Worm (Caenorhabditis elegans) whole organism, L4 larva: ENCODE measurements around the gene T02G5.7.

ENCODE experiments used
- F26F4.8 ChIP-seq: fragments of 200-800 bp; sonication (Bioruptor generic); conservative IDR thresholded peaks from 2 replicates; pipeline ENCODE4 v1.3.6; 2022; ENCODE audit warnings: missing genetic modification characterization, missing compliant biosample characterization
- F44E2.7 ChIP-seq: fragments of 200-800 bp; sonication (Bioruptor generic); IDR thresholded peaks from 2 replicates; pipeline ENCODE4 v2.1.2; 2022; ENCODE audit warnings: missing genetic modification characterization, missing compliant biosample characterization
- F49E8.2 ChIP-seq: sonication (generic microtip); optimal IDR thresholded peaks from 2 replicates; lab custom pipeline; 2016; ENCODE audit warnings: missing compliant biosample characterization, mild to moderate bottlenecking, missing genetic modification characterization, borderline replicate concordance
- T20F7.1 ChIP-seq: fragments of 200-800 bp; sonication (Bioruptor generic); optimal IDR thresholded peaks from 2 replicates; lab custom pipeline; 2018; ENCODE audit warnings: mild to moderate bottlenecking, missing genetic modification characterization, missing compliant biosample characterization
- aha-1 ChIP-seq: fragments of 150-350 bp; peaks from one replicate; lab custom pipeline; 2014; ENCODE audit warnings: missing biosample characterization, missing genetic modification characterization
- arid-1 ChIP-seq: fragments of 200-800 bp; sonication (Bioruptor generic); conservative IDR thresholded peaks from 2 replicates; pipeline ENCODE4 v1.3.6; 2022; ENCODE audit warnings: missing genetic modification reagents, missing genetic modification characterization, missing compliant biosample characterization
- ceh-20 ChIP-seq: fragments of 200-800 bp; sonication (Bioruptor generic); IDR thresholded peaks from 2 replicates; pipeline ENCODE4 v1.3.6; 2022; ENCODE audit warnings: missing genetic modification reagents, missing genetic modification characterization, missing compliant biosample characterization
- daf-16 ChIP-seq, 3 experiments: sonication (generic microtip); optimal IDR thresholded peaks; 2 replicates each; lab custom pipeline; 2016 to 2017; ENCODE audit warnings: missing genetic modification characterization in 3 of 3, missing genetic modification reagents in 3 of 3, mild to moderate bottlenecking in 2 of 3, missing compliant biosample characterization in 2 of 3, missing biosample characterization in 1 of 3, moderate library complexity in 1 of 3
- dmd-6 ChIP-seq: fragments of 200-800 bp; sonication (Bioruptor generic); IDR thresholded peaks from 2 replicates; pipeline ENCODE4 v1.3.6; 2022; ENCODE audit warnings: missing genetic modification reagents, missing genetic modification characterization, missing compliant biosample characterization
- dmd-9 ChIP-seq: fragments of 200-800 bp; sonication (Bioruptor generic); IDR thresholded peaks from 2 replicates; pipeline ENCODE4 v1.3.6; 2022; ENCODE audit warnings: missing genetic modification reagents, missing genetic modification characterization, missing compliant biosample characterization
- dpl-1 ChIP-seq: fragments of 150-350 bp; optimal IDR thresholded peaks from 2 replicates; lab custom pipeline; 2014; ENCODE audit warnings: missing biosample characterization, missing genetic modification reagents, missing genetic modification characterization
- dve-1 ChIP-seq: sonication (generic microtip); optimal IDR thresholded peaks from 2 replicates; lab custom pipeline; 2017; ENCODE audit warnings: antibody characterized with exemption, mild to moderate bottlenecking, missing genetic modification characterization, missing compliant biosample characterization; ENCODE audit not compliant: insufficient read depth
- fkh-10 ChIP-seq: fragments of 150-350 bp; optimal IDR thresholded peaks from 2 replicates; lab custom pipeline; 2014; ENCODE audit warnings: missing biosample characterization, missing genetic modification reagents, missing genetic modification characterization
- fos-1 ChIP-seq: fragments of 150-350 bp; optimal IDR thresholded peaks from 2 replicates; lab custom pipeline; 2014; ENCODE audit warnings: missing biosample characterization, missing genetic modification characterization
- hif-1 ChIP-seq, 2 experiments: sonication (generic microtip); optimal IDR thresholded peaks; 2 replicates each; lab custom pipeline; 2016 to 2017; ENCODE audit warnings: missing compliant biosample characterization in 2 of 2, missing genetic modification characterization in 2 of 2, missing genetic modification reagents in 2 of 2, missing genotype in 2 of 2, mild to moderate bottlenecking in 1 of 2
- hlh-11 ChIP-seq: fragments of 200-800 bp; sonication (Bioruptor generic); optimal IDR thresholded peaks from 2 replicates; lab custom pipeline; 2018; ENCODE audit warnings: mild to moderate bottlenecking, missing genetic modification characterization, missing compliant biosample characterization
- hlh-30 ChIP-seq: sonication (generic microtip); optimal IDR thresholded peaks from 2 replicates; lab custom pipeline; 2017; ENCODE audit warnings: antibody characterized with exemption, mild to moderate bottlenecking, missing genetic modification characterization, missing compliant biosample characterization; ENCODE audit not compliant: insufficient read depth
- lin-1 ChIP-seq: fragments of 200-800 bp; sonication (Bioruptor generic); IDR thresholded peaks from 2 replicates; pipeline ENCODE4 v1.3.6; 2022; ENCODE audit warnings: missing genetic modification reagents, missing genetic modification characterization, missing compliant biosample characterization
- lin-15B ChIP-seq: fragments of 150-350 bp; sonication (generic microtip); optimal IDR thresholded peaks from 3 replicates; lab custom pipeline; 2014; ENCODE audit warnings: missing biosample characterization, missing genetic modification characterization
- lin-38 ChIP-seq: fragments of 200-800 bp; sonication (Bioruptor generic); IDR thresholded peaks from 2 replicates; pipeline ENCODE4 v1.3.6; 2022; ENCODE audit warnings: missing genetic modification reagents, missing genetic modification characterization, missing compliant biosample characterization
- lsy-2 ChIP-seq, 2 experiments: fragments of 150-350 bp in 1 of 2; sonication (generic microtip) in 1 of 2; optimal IDR thresholded peaks; 2 replicates each; lab custom pipeline; 2014 to 2017; ENCODE audit warnings: missing biosample characterization in 2 of 2, missing genetic modification characterization in 2 of 2
- mdl-1 ChIP-seq, 2 experiments: fragments of 150-350 bp in 1 of 2; sonication (generic microtip) in 1 of 2; optimal IDR thresholded peaks; 2 replicates each; lab custom pipeline; 2014 to 2017; ENCODE audit warnings: missing biosample characterization in 2 of 2, missing genetic modification characterization in 2 of 2
- mdt-29 ChIP-seq: fragments of 200-800 bp; sonication (Bioruptor generic); IDR thresholded peaks from 2 replicates; pipeline ENCODE4 v1.3.6; 2022; ENCODE audit warnings: missing genetic modification reagents, missing genetic modification characterization, missing compliant biosample characterization
- mep-1 ChIP-seq: fragments of 150-350 bp; sonication (generic microtip); optimal IDR thresholded peaks from 3 replicates; lab custom pipeline; 2014; ENCODE audit warnings: missing biosample characterization, missing genetic modification characterization
- mes-2 ChIP-seq: sonication (generic microtip); optimal IDR thresholded peaks from 2 replicates; lab custom pipeline; 2016; ENCODE audit warnings: missing genotype, mild to moderate bottlenecking, missing genetic modification characterization, missing compliant biosample characterization; ENCODE audit not compliant: poor library complexity, severe bottlenecking
- mxl-2 ChIP-seq: fragments of 200-800 bp; sonication (Bioruptor generic); conservative IDR thresholded peaks from 2 replicates; pipeline ENCODE4 v1.3.6; 2022; ENCODE audit warnings: missing genetic modification reagents, missing genetic modification characterization, missing compliant biosample characterization
- mxl-3 ChIP-seq: fragments of 200-800 bp; sonication (Bioruptor generic); optimal IDR thresholded peaks from 2 replicates; lab custom pipeline; 2018; ENCODE audit warnings: mild to moderate bottlenecking, missing genetic modification characterization, missing compliant biosample characterization
- nhr-10 ChIP-seq: fragments of 150-350 bp; optimal IDR thresholded peaks from 2 replicates; lab custom pipeline; 2014; ENCODE audit warnings: missing biosample characterization, missing genetic modification characterization
- nhr-11 ChIP-seq: fragments of 150-350 bp; optimal IDR thresholded peaks from 2 replicates; lab custom pipeline; 2014; ENCODE audit warnings: missing biosample characterization, missing genetic modification characterization
- nhr-25 ChIP-seq: sonication (generic microtip); optimal IDR thresholded peaks from 2 replicates; lab custom pipeline; 2017; ENCODE audit warnings: missing genetic modification characterization, mild to moderate bottlenecking, missing compliant biosample characterization, antibody characterized with exemption, moderate library complexity, borderline replicate concordance; ENCODE audit not compliant: insufficient read depth
- nhr-28 ChIP-seq: fragments of 150-350 bp; optimal IDR thresholded peaks from 2 replicates; lab custom pipeline; 2014; ENCODE audit warnings: missing biosample characterization, missing genetic modification characterization
- nhr-48 ChIP-seq: sonication (generic microtip); optimal IDR thresholded peaks from 2 replicates; lab custom pipeline; 2016; ENCODE audit warnings: mild to moderate bottlenecking, missing genetic modification characterization, missing compliant biosample characterization
- nhr-6 ChIP-seq: fragments of 150-350 bp; optimal IDR thresholded peaks from 2 replicates; lab custom pipeline; 2014; ENCODE audit warnings: missing biosample characterization, missing genetic modification characterization
- nhr-77 ChIP-seq: fragments of 150-350 bp; optimal IDR thresholded peaks from 2 replicates; lab custom pipeline; 2014; ENCODE audit warnings: missing biosample characterization, missing genetic modification characterization
- php-3 ChIP-seq: fragments of 200-800 bp; sonication (Bioruptor generic); IDR thresholded peaks from 2 replicates; pipeline ENCODE4 v1.3.6; 2022; ENCODE audit warnings: missing genetic modification reagents, missing genetic modification characterization, missing compliant biosample characterization
- rbr-2 ChIP-seq: sonication (generic microtip); optimal IDR thresholded peaks from 2 replicates; lab custom pipeline; 2016; ENCODE audit warnings: missing genotype, missing genetic modification characterization, missing compliant biosample characterization
- saeg-2 ChIP-seq: fragments of 200-800 bp; sonication (Bioruptor generic); IDR thresholded peaks from 2 replicates; pipeline ENCODE4 v1.3.6; 2022; ENCODE audit warnings: missing genetic modification reagents, missing genetic modification characterization, missing compliant biosample characterization
- snpc-1.2 ChIP-seq: fragments of 200-800 bp; sonication (Bioruptor generic); IDR thresholded peaks from 2 replicates; pipeline ENCODE4 v1.3.6; 2022; ENCODE audit warnings: missing genetic modification reagents, missing genetic modification characterization, missing compliant biosample characterization
- snpc-4 ChIP-seq: fragments of 150-350 bp; optimal IDR thresholded peaks from 2 replicates; lab custom pipeline; 2014; ENCODE audit warnings: missing biosample characterization, missing genetic modification characterization
- tag-97 ChIP-seq: fragments of 200-800 bp; sonication (Bioruptor generic); IDR thresholded peaks from 2 replicates; pipeline ENCODE4 v1.3.6; 2022; ENCODE audit warnings: missing genetic modification characterization, missing compliant biosample characterization
- tra-1 ChIP-seq: fragments of 200-800 bp; sonication (Bioruptor generic); IDR thresholded peaks from 2 replicates; pipeline ENCODE4 v1.3.6; 2022; ENCODE audit warnings: missing genetic modification reagents, missing genetic modification characterization, missing compliant biosample characterization
- unc-130 ChIP-seq: sonication (generic microtip); optimal IDR thresholded peaks from 2 replicates; lab custom pipeline; 2016; ENCODE audit warnings: missing genetic modification reagents, missing genetic modification characterization, missing compliant biosample characterization
- unc-39 ChIP-seq: sonication (generic microtip); optimal IDR thresholded peaks from 2 replicates; lab custom pipeline; 2017; ENCODE audit warnings: missing biosample characterization, missing genetic modification characterization
- vab-7 ChIP-seq: fragments of 200-800 bp; sonication (Bioruptor generic); IDR thresholded peaks from 2 replicates; pipeline ENCODE4 v1.3.6; 2022; ENCODE audit warnings: missing genetic modification reagents, missing genetic modification characterization, missing compliant biosample characterization
- zfp-3 ChIP-seq: fragments of 200-800 bp; sonication (Bioruptor generic); conservative IDR thresholded peaks from 2 replicates; pipeline ENCODE4 v1.3.6; 2022; ENCODE audit warnings: missing genetic modification reagents, missing genetic modification characterization, missing compliant biosample characterization

T02G5.7 gene

DNA sequence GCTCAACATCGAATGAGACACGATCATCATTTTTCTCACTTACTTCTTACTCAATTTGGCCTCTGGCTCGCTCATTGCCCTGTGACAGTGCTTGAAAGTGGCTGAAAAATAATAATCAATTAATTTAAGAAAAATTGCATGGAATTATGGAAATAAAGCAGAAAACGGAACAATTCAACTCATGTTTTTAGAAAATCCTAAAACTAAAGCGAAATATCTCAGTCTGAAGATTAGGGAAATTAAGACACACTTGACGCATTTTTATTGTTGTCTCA is 3.2 kb upstream of the T02G5.7 start, which contains the start of gene kars-1:
TSS of gene kars-1 (minus strand) at position 101 of the 275 bp plus-strand sequence.
- TF ChIP-seq aha-1 (tag; lab: Kevin White, UChicago) (no peak), nhr-48 (tag; lab: Kevin White, UChicago) (no peak), saeg-2 (no peak), lin-15B (no peak), F26F4.8 (GFP tag; lab: Robert Waterston, UW) (no peak), zfp-3 (GFP tag; lab: Robert Waterston, UW) (no peak), dmd-9 (GFP tag; lab: Robert Waterston, UW) (no peak), dmd-6 (GFP tag; lab: Robert Waterston, UW) (no peak), rbr-2 (no peak), vab-7 (GFP tag; lab: Robert Waterston, UW) (no peak), arid-1 (GFP tag; lab: Robert Waterston, UW) (no peak), nhr-25 (tag; lab: Kevin White, UChicago) (no peak), nhr-11 (tag; lab: Kevin White, UChicago) (no peak), fkh-10 (GFP tag; lab: Kevin White, UChicago) (no peak), nhr-6 (tag; lab: Kevin White, UChicago) (no peak), F44E2.7 (no peak), snpc-1.2 (GFP tag; lab: Robert Waterston, UW) (no peak)

ce11 chrII:7072590-7073536 is 2.6 kb upstream of the T02G5.7 start:
- peak; percentile 72 for TF ChIP-seq T20F7.1 (GFP tag; lab: Kevin White, UChicago)
- peak; percentile 59 for TF ChIP-seq dpl-1 (GFP tag; lab: Kevin White, UChicago)
- TF ChIP-seq lin-1 (GFP tag; lab: Robert Waterston, UW): peak; percentile 68; the same call in 1 of the 2 replicates
- no peak for TF ChIP-seq fos-1 (tag; lab: Kevin White, UChicago)
- TF ChIP-seq hlh-30 (tag; lab: Kevin White, UChicago): peak; percentile 73
- TF ChIP-seq lin-38 (GFP tag; lab: Robert Waterston, UW): peak; percentile 89
- no peak for TF ChIP-seq saeg-2
- TF ChIP-seq mes-2 (tag; lab: Kevin White, UChicago): peak; percentile 77
- TF ChIP-seq dmd-6 (GFP tag; lab: Robert Waterston, UW): peak; percentile 91
- peak; percentile 84 for TF ChIP-seq php-3 (GFP tag; lab: Robert Waterston, UW)
- TF ChIP-seq hlh-11 (tag; lab: Kevin White, UChicago): peak; percentile 78
- TF ChIP-seq mxl-3: peak; percentile 43
- TF ChIP-seq ceh-20: peak; percentile 53; the same call in 1 of the 2 replicates
- TF ChIP-seq unc-130: peak; percentile 11
- peak; percentile 80 for TF ChIP-seq dve-1 (tag; lab: Kevin White, UChicago)
- TF ChIP-seq hif-1 (tag; optimal IDR thresholded peaks at IDR 0.05; lab: Kevin White, UChicago): peak in 1 of 2 experiments; percentile 72
- no peak for TF ChIP-seq mxl-2 (GFP tag; lab: Robert Waterston, UW)
- TF ChIP-seq mdl-1 (tag; optimal IDR thresholded peaks at IDR 0.05; lab: Kevin White, UChicago): peak in 1 of 2 experiments; percentile 47
- no peak for TF ChIP-seq zfp-3 (GFP tag; lab: Robert Waterston, UW)
- peak; percentile 38 for TF ChIP-seq nhr-77 (tag; lab: Kevin White, UChicago)
- peak; percentile 65 for TF ChIP-seq nhr-28 (tag; lab: Kevin White, UChicago)
- TF ChIP-seq unc-39 (tag; lab: Kevin White, UChicago): no peak
- peak; percentile 75 for TF ChIP-seq nhr-10 (tag; lab: Kevin White, UChicago)
- peak; percentile 32 for TF ChIP-seq nhr-48 (tag; lab: Kevin White, UChicago)
- TF ChIP-seq tra-1 (GFP tag; lab: Robert Waterston, UW): peak; percentile 69; the same call in 1 of the 2 replicates
- TF ChIP-seq mep-1 (tag; lab: Kevin White, UChicago): peak; percentile 57
- TF ChIP-seq snpc-4 (tag; lab: Kevin White, UChicago): no peak
- TF ChIP-seq F49E8.2 (tag; lab: Kevin White, UChicago): no peak
- TF ChIP-seq fkh-10 (GFP tag; lab: Kevin White, UChicago): peak; percentile 15
- peak; percentile 98 for TF ChIP-seq nhr-11 (tag; lab: Kevin White, UChicago)
- TF ChIP-seq mdt-29 (GFP tag; lab: Robert Waterston, UW): peak; percentile 53; the same call in 1 of the 2 replicates
- TF ChIP-seq vab-7 (GFP tag; lab: Robert Waterston, UW): peak; percentile 32; the same call in 1 of the 2 replicates
- TF ChIP-seq tag-97 (GFP tag; lab: Robert Waterston, UW): no peak
- TF ChIP-seq daf-16 (GFP tag; optimal IDR thresholded peaks at IDR 0.05; lab: Kevin White, UChicago): no peak
- TF ChIP-seq daf-16 (tag; optimal IDR thresholded peaks at IDR 0.05; lab: Kevin White, UChicago): peak; percentile 59
- peak; percentile 21 to 81 for TF ChIP-seq lsy-2 (tag; optimal IDR thresholded peaks at IDR 0.05; lab: Kevin White, UChicago)
- peak; percentile 56 for TF ChIP-seq rbr-2
